Worm (Caenorhabditis elegans) whole organism, L2 larva: ENCODE measurements around the gene F52C6.3.

Experiments
- C34F6.9 ChIP-seq: fragments of 150-350 bp; optimal IDR thresholded peaks from 2 replicates; lab custom pipeline; 2014; ENCODE audit warnings: missing biosample characterization, missing genetic modification characterization
- R02D3.7 ChIP-seq: fragments of 150-350 bp; optimal IDR thresholded peaks from 2 replicates; lab custom pipeline; 2014; ENCODE audit warnings: missing biosample characterization, missing genetic modification characterization
- Y55F3AM.14 ChIP-seq: fragments of 200-800 bp; sonication (Bioruptor generic); optimal IDR thresholded peaks from 2 replicates; lab custom pipeline; 2018; ENCODE audit warnings: mild to moderate bottlenecking, missing genetic modification characterization, missing compliant biosample characterization
- ZK546.5 ChIP-seq: sonication (generic microtip); optimal IDR thresholded peaks from 2 replicates; lab custom pipeline; 2017; ENCODE audit warnings: missing biosample characterization, missing genetic modification characterization
- alr-1 ChIP-seq: fragments of 150-350 bp; optimal IDR thresholded peaks from 2 replicates; lab custom pipeline; 2014; ENCODE audit warnings: missing biosample characterization, missing genetic modification characterization
- ceh-16 ChIP-seq: fragments of 150-350 bp; optimal IDR thresholded peaks from 2 replicates; lab custom pipeline; 2014; ENCODE audit warnings: missing biosample characterization, missing genetic modification characterization
- ceh-82 ChIP-seq: fragments of 150-350 bp; optimal IDR thresholded peaks from 2 replicates; lab custom pipeline; 2014; ENCODE audit warnings: missing biosample characterization, missing genetic modification characterization
- crh-2 ChIP-seq: sonication (generic microtip); optimal IDR thresholded peaks from 2 replicates; lab custom pipeline; 2017; ENCODE audit warnings: missing biosample characterization, missing genetic modification characterization
- dmd-4 ChIP-seq: sonication (generic microtip); optimal IDR thresholded peaks from 2 replicates; lab custom pipeline; 2017; ENCODE audit warnings: missing biosample characterization, missing genetic modification characterization
- egl-27 ChIP-seq: sonication (generic microtip); optimal IDR thresholded peaks from 3 replicates; lab custom pipeline; 2017; ENCODE audit warnings: missing biosample characterization, missing genetic modification reagents, missing genetic modification characterization
- elt-1 ChIP-seq: fragments of 150-350 bp; optimal IDR thresholded peaks from 2 replicates; lab custom pipeline; 2014; ENCODE audit warnings: missing biosample characterization, missing genetic modification characterization
- elt-3 ChIP-seq: sonication (generic microtip); optimal IDR thresholded peaks from 2 replicates; lab custom pipeline; 2017; ENCODE audit warnings: missing biosample characterization, missing genetic modification characterization
- fos-1 ChIP-seq: fragments of 150-350 bp; optimal IDR thresholded peaks from 2 replicates; lab custom pipeline; 2014; ENCODE audit warnings: missing biosample characterization, missing genetic modification characterization
- gmeb-1 ChIP-seq: fragments of 150-350 bp; optimal IDR thresholded peaks from 2 replicates; lab custom pipeline; 2014; ENCODE audit warnings: missing biosample characterization, missing genetic modification characterization
- lin-11 ChIP-seq: fragments of 150-350 bp; sonication (generic microtip); optimal IDR thresholded peaks from 2 replicates; lab custom pipeline; 2014; ENCODE audit warnings: missing biosample characterization, missing genetic modification characterization, inconsistent platforms, mixed read lengths
- lin-13 ChIP-seq: fragments of 150-350 bp; optimal IDR thresholded peaks from 2 replicates; lab custom pipeline; 2014; ENCODE audit warnings: missing biosample characterization, missing genetic modification reagents, missing genetic modification characterization
- lin-39 ChIP-seq: fragments of 150-350 bp; optimal IDR thresholded peaks from 2 replicates; lab custom pipeline; 2014; ENCODE audit warnings: missing biosample characterization, missing genetic modification reagents, missing genetic modification characterization
- lsy-2 ChIP-seq, 2 experiments: fragments of 150-350 bp in 1 of 2; sonication (generic microtip) in 1 of 2; optimal IDR thresholded peaks; 2 replicates each; lab custom pipeline; 2014 to 2017; ENCODE audit warnings: missing biosample characterization in 2 of 2, missing genetic modification characterization in 2 of 2
- mbf-1 ChIP-seq: sonication (generic microtip); optimal IDR thresholded peaks from 2 replicates; lab custom pipeline; 2017; ENCODE audit warnings: missing biosample characterization, missing genetic modification characterization
- mdl-1 ChIP-seq, 2 experiments: fragments of 150-350 bp in 1 of 2; sonication (generic microtip) in 1 of 2; optimal IDR thresholded peaks; 2 replicates each; lab custom pipeline; 2017; ENCODE audit warnings: missing biosample characterization in 2 of 2, missing genetic modification characterization in 2 of 2
- nhr-10 ChIP-seq: sonication (generic microtip); optimal IDR thresholded peaks from 2 replicates; lab custom pipeline; 2017; ENCODE audit warnings: missing biosample characterization, missing genetic modification characterization
- nhr-11 ChIP-seq: fragments of 150-350 bp; optimal IDR thresholded peaks from 2 replicates; lab custom pipeline; 2014; ENCODE audit warnings: missing biosample characterization, missing genetic modification characterization
- nhr-12 ChIP-seq: fragments of 150-350 bp; optimal IDR thresholded peaks from 2 replicates; lab custom pipeline; 2014; ENCODE audit warnings: missing biosample characterization, missing genetic modification characterization
- nhr-23 ChIP-seq: fragments of 150-350 bp; optimal IDR thresholded peaks from 2 replicates; lab custom pipeline; 2014; ENCODE audit warnings: missing biosample characterization, missing genetic modification reagents, missing genetic modification characterization
- nhr-25 ChIP-seq: fragments of 150-350 bp; sonication (generic microtip); optimal IDR thresholded peaks from 3 replicates; lab custom pipeline; 2014; ENCODE audit warnings: missing biosample characterization, missing genetic modification characterization
- nhr-6 ChIP-seq: fragments of 150-350 bp; optimal IDR thresholded peaks from 2 replicates; lab custom pipeline; 2014; ENCODE audit warnings: missing biosample characterization, missing genetic modification characterization
- peb-1 ChIP-seq: fragments of 150-350 bp; optimal IDR thresholded peaks from 2 replicates; lab custom pipeline; 2014; ENCODE audit warnings: missing biosample characterization, missing genetic modification characterization
- sem-4 ChIP-seq: fragments of 150-350 bp; optimal IDR thresholded peaks from 2 replicates; lab custom pipeline; 2014; ENCODE audit warnings: missing biosample characterization, missing genetic modification reagents, missing genetic modification characterization
- skn-1 ChIP-seq: sonication (generic microtip); optimal IDR thresholded peaks from 2 replicates; lab custom pipeline; 2017; ENCODE audit warnings: missing biosample characterization, missing genetic modification characterization
- unc-39 ChIP-seq: fragments of 150-350 bp; optimal IDR thresholded peaks from 2 replicates; lab custom pipeline; 2014; ENCODE audit warnings: missing biosample characterization, missing genetic modification characterization
- unc-55 ChIP-seq: fragments of 150-350 bp; sonication (generic microtip); optimal IDR thresholded peaks from 3 replicates; lab custom pipeline; 2014; ENCODE audit warnings: missing biosample characterization, missing genetic modification reagents, missing genetic modification characterization
- unc-62 ChIP-seq: fragments of 150-350 bp; optimal IDR thresholded peaks from 2 replicates; lab custom pipeline; 2014; ENCODE audit warnings: missing biosample characterization, missing genetic modification reagents, missing genetic modification characterization
- zag-1 ChIP-seq: fragments of 150-350 bp; optimal IDR thresholded peaks from 2 replicates; lab custom pipeline; 2014; ENCODE audit warnings: missing biosample characterization, missing genetic modification characterization
- ztf-1 ChIP-seq: fragments of 200-800 bp; sonication (Bioruptor generic); conservative IDR thresholded peaks from 2 replicates; pipeline ENCODE4 v1.3.6; 2022; ENCODE audit warnings: missing genetic modification characterization, missing compliant biosample characterization
- ztf-11 ChIP-seq: sonication (generic microtip); optimal IDR thresholded peaks from 2 replicates; lab custom pipeline; 2017; ENCODE audit warnings: missing biosample characterization, missing genetic modification characterization
- ztf-4 ChIP-seq: fragments of 150-350 bp; optimal IDR thresholded peaks from 2 replicates; lab custom pipeline; 2014; ENCODE audit warnings: missing biosample characterization, missing genetic modification characterization

The F52C6.3 gene

ce11 chrII:1922665-1923187, 1.8 kb upstream of the F52C6.3 start, which contains the start of the genes bath-2 and F52C6.4:
TSS of gene bath-2 (minus strand) at chrII:1922765.
TSS of gene F52C6.4 (plus strand) at chrII:1923137.
- TF ChIP-seq ztf-1 (GFP tag; lab: Robert Waterston, UW) (no peak), zag-1 (tag; lab: Kevin White, UChicago) (no peak), mdl-1 (tag; optimal IDR thresholded peaks at IDR 0.05; lab: Kevin White, UChicago) (no peak), crh-2 (tag; lab: Kevin White, UChicago) (no peak), lin-13 (GFP tag; lab: Kevin White, UChicago) (no peak), ceh-82 (tag; lab: Kevin White, UChicago) (no peak), unc-62 (no peak), unc-55 (no peak), sem-4 (tag; lab: Kevin White, UChicago) (no peak), lsy-2 (tag; optimal IDR thresholded peaks at IDR 0.05; lab: Kevin White, UChicago) (no peak), Y55F3AM.14 (no peak), elt-3 (tag; lab: Kevin White, UChicago) (no peak), nhr-11 (no peak), nhr-23 (tag; lab: Kevin White, UChicago) (no peak)

ce11 chrII:1926162-1926561, 1.6 kb downstream of the F52C6.3 start, which contains the start of gene F52C6.2:
TSS of gene F52C6.2 (plus strand) at chrII:1926462.
- TF ChIP-seq alr-1, result no peak
- no peak for TF ChIP-seq elt-1 (tag; lab: Kevin White, UChicago)
- no peak for TF ChIP-seq ceh-16 (tag; lab: Kevin White, UChicago)
- TF ChIP-seq ZK546.5 (tag; lab: Kevin White, UChicago), result no peak
- no peak for TF ChIP-seq gmeb-1 (tag; lab: Kevin White, UChicago)
- TF ChIP-seq ztf-4 (tag; lab: Kevin White, UChicago), result no peak
- no peak for TF ChIP-seq dmd-4
- TF ChIP-seq nhr-10 (tag; lab: Kevin White, UChicago), result no peak
- TF ChIP-seq zag-1 (tag; lab: Kevin White, UChicago), result no peak
- TF ChIP-seq nhr-12 (tag; lab: Kevin White, UChicago), result no peak

ce11 chrII:1928578-1928977, 4.0 kb downstream of the F52C6.3 start:
- TF ChIP-seq ztf-1 (GFP tag; lab: Robert Waterston, UW), result no peak

ce11 chrII:1939652-1940051, 15.1 kb downstream of the F52C6.3 start, which contains the start of gene ZK250.13:
TSS of gene ZK250.13 (minus strand) at chrII:1939752.
- TF ChIP-seq unc-55 (no peak), crh-2 (tag; lab: Kevin White, UChicago) (no peak), ztf-1 (GFP tag; lab: Robert Waterston, UW) (no peak), nhr-23 (tag; lab: Kevin White, UChicago) (no peak), nhr-10 (tag; lab: Kevin White, UChicago) (no peak), ceh-16 (tag; lab: Kevin White, UChicago) (no peak), fos-1 (tag; lab: Kevin White, UChicago) (no peak), ztf-11 (tag; lab: Kevin White, UChicago) (no peak), nhr-25 (tag; lab: Kevin White, UChicago) (no peak), mbf-1 (tag; lab: Kevin White, UChicago) (no peak), lin-39 (tag; lab: Kevin White, UChicago) (no peak), egl-27 (tag; lab: Kevin White, UChicago) (no peak)
- TF ChIP-seq, all 48 proteins: peak for 0

ce11 chrII:1945093-1945492, 20.5 kb downstream of the F52C6.3 start, which contains the start of gene ZK250.14:
TSS of gene ZK250.14 (minus strand) at chrII:1945193.
- TF ChIP-seq unc-62 (no peak), nhr-25 (tag; lab: Kevin White, UChicago) (no peak), lin-39 (tag; lab: Kevin White, UChicago) (no peak)
- TF ChIP-seq, all 48 proteins: peak for 0

- TF ChIP-seq nhr-6 (tag; lab: Kevin White, UChicago) (no peak), peb-1 (tag; lab: Kevin White, UChicago) (no peak), crh-2 (tag; lab: Kevin White, UChicago) (no peak), ztf-1 (GFP tag; lab: Robert Waterston, UW) (no peak), mbf-1 (tag; lab: Kevin White, UChicago) (no peak), sem-4 (tag; lab: Kevin White, UChicago) (no peak), zag-1 (tag; lab: Kevin White, UChicago) (no peak), alr-1 (no peak), unc-39 (tag; lab: Kevin White, UChicago) (no peak), C34F6.9 (tag; lab: Kevin White, UChicago) (no peak), R02D3.7 (tag; lab: Kevin White, UChicago) (no peak), skn-1 (tag; lab: Kevin White, UChicago) (no peak), unc-62 (no peak), lin-13 (GFP tag; lab: Kevin White, UChicago) (no peak), lin-11 (tag; lab: Kevin White, UChicago) (no peak)
These were observed 21.9 kb downstream of the F52C6.3 start, which contains the start of gene math-48 for ce11 chrII:1946427-1946826. TSS of gene math-48 (minus strand) at chrII:1946527.
